Fruit fly (Drosophila melanogaster): ENCODE data around the gene MICU1.
A peak's percentile ranks its signal among the peaks of the same experiment; 100 is the strongest.

MICU1 gene

dm6 chr2L:7158798-7159197 lies 23.2 kb upstream of the MICU1 start (continued):
- TF ChIP-seq HHEX (GFP tag; optimal IDR thresholded peaks at IDR 0.05), result peak; percentile 2
- TF ChIP-seq dm (GFP tag; optimal IDR thresholded peaks at IDR 0.05), result no peak
- no peak for TF ChIP-seq CG15514 (GFP tag; optimal IDR thresholded peaks at IDR 0.05)
- no peak for TF ChIP-seq BtbVII (GFP tag; optimal IDR thresholded peaks at IDR 0.05)
- TF ChIP-seq Deaf1 (tag; optimal IDR thresholded peaks at IDR 0.05), result no peak
- peak; percentile 14 for TF ChIP-seq jumu (GFP tag; optimal IDR thresholded peaks at IDR 0.05)
- no peak for TF ChIP-seq CG10321 (GFP tag; IDR thresholded peaks at IDR 0.05)
- TF ChIP-seq CG9727 (GFP tag; optimal IDR thresholded peaks at IDR 0.05), result peak; percentile 2
- TF ChIP-seq pnt (GFP tag; optimal IDR thresholded peaks at IDR 0.05), result peak; percentile 12
- TF ChIP-seq CG42726 (GFP tag; IDR thresholded peaks at IDR 0.05; ENCODE audit: partially characterized antibody), result no peak
- 0 out of 2 replicates have a peak, but pooled peaks have one; percentile 25 for TF ChIP-seq CG5953 (GFP tag; IDR thresholded peaks at IDR 0.05)
- TF ChIP-seq CG11247 (GFP tag; IDR thresholded peaks at IDR 0.05), result no peak
- TF ChIP-seq Opbp (GFP tag; IDR thresholded peaks at IDR 0.05; ENCODE audit: partially characterized antibody), result no peak
- TF ChIP-seq dmrt99B (tag; optimal IDR thresholded peaks at IDR 0.05), result peak; percentile 3
- TF ChIP-seq Trl (optimal IDR thresholded peaks at IDR 0.05), result no peak
- TF ChIP-seq Trl (GFP tag; optimal IDR thresholded peaks at IDR 0.05), result peak; percentile 74
- peak; percentile 2 for TF ChIP-seq Fer3 (tag; optimal IDR thresholded peaks at IDR 0.05)
- TF ChIP-seq Dip3 (GFP tag; optimal IDR thresholded peaks at IDR 0.05), result no peak
- TF ChIP-seq Side (GFP tag; optimal IDR thresholded peaks at IDR 0.05), result peak; percentile 10
- peak in 1 of 2 experiments; percentile 34 for TF ChIP-seq Pdp1 (GFP tag; optimal IDR thresholded peaks at IDR 0.05)
- TF ChIP-seq sug (tag; optimal IDR thresholded peaks at IDR 0.05), result peak; percentile 21
- TF ChIP-seq Lpt (GFP tag; optimal IDR thresholded peaks at IDR 0.05), result no peak
- TF ChIP-seq en (GFP tag; optimal IDR thresholded peaks at IDR 0.05), result peak; percentile 43
- no peak for TF ChIP-seq CG6654 (GFP tag; optimal IDR thresholded peaks at IDR 0.05)
- TF ChIP-seq lola (GFP tag; optimal IDR thresholded peaks at IDR 0.05), result peak in 1 of 3 experiments; percentile 39
- TF ChIP-seq odd (GFP tag; optimal IDR thresholded peaks at IDR 0.05), result peak; percentile 4
- peak; percentile 17; the same call in 1 of the 2 replicates for TF ChIP-seq HLH3B (GFP tag; IDR thresholded peaks at IDR 0.05)
- no peak for TF ChIP-seq z (GFP tag; IDR thresholded peaks at IDR 0.05)
- peak; percentile 37 for TF ChIP-seq tap (tag; optimal IDR thresholded peaks at IDR 0.05)
- peak; percentile 33 for TF ChIP-seq wek (GFP tag; optimal IDR thresholded peaks at IDR 0.05)
- no peak for TF ChIP-seq Hand (GFP tag; optimal IDR thresholded peaks at IDR 0.05)
- peak; percentile 48 for TF ChIP-seq ac (GFP tag; optimal IDR thresholded peaks at IDR 0.05)
- peak; percentile 52 for TF ChIP-seq CG7745 (tag; optimal IDR thresholded peaks at IDR 0.05)

DNA sequence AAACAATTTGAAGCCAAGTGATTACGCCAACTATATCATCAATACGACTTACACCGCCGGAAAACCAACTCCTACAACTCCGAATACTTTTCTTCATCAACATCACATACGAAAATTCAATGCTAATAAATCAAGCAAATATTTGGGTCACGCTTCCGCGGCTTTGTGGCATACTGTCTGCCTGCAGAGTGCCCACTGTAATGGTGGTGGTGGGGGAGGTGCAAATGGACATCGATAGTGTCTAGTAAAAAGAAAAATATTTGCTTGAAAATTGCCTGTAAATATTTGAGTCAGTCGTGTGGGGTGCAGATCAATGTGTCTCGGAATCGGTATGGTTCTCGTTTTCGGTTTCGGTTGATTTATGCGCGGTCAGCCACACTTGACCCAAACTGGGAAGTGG lies 16.2 kb upstream of the MICU1 start:
- TF ChIP-seq CG5180 (GFP tag; optimal IDR thresholded peaks at IDR 0.05), result peak; percentile 7
- peak; percentile 26 for TF ChIP-seq MTF-1 (GFP tag; optimal IDR thresholded peaks at IDR 0.05; ENCODE audit: borderline replicate concordance)
- TF ChIP-seq CG17802 (tag; optimal IDR thresholded peaks at IDR 0.05), result no peak
- TF ChIP-seq Hr78 (GFP tag; optimal IDR thresholded peaks at IDR 0.05), result peak in 1 of 2 experiments; percentile 45
- TF ChIP-seq gem (tag; optimal IDR thresholded peaks at IDR 0.05), result peak; percentile 25
- peak; percentile 2 for TF ChIP-seq CG4707 (GFP tag; optimal IDR thresholded peaks at IDR 0.05)
- TF ChIP-seq CG7556 (GFP tag; optimal IDR thresholded peaks at IDR 0.05), result no peak
- no peak for TF ChIP-seq chif (GFP tag; optimal IDR thresholded peaks at IDR 0.05)
- TF ChIP-seq Xrp1 (GFP tag; IDR thresholded peaks at IDR 0.05), result peak; percentile 23; the same call in 1 of the 2 replicates
- no peak for TF ChIP-seq bab2 (GFP tag; optimal IDR thresholded peaks at IDR 0.05)
- peak; percentile 22 for TF ChIP-seq CG2678 (tag; optimal IDR thresholded peaks at IDR 0.05)
- no peak for TF ChIP-seq jigr1 (GFP tag; IDR thresholded peaks at IDR 0.05)
- TF ChIP-seq CG4617 (GFP tag; optimal IDR thresholded peaks at IDR 0.05; ENCODE audit: borderline replicate concordance), result no peak
- TF ChIP-seq bsh (GFP tag; optimal IDR thresholded peaks at IDR 0.05), result peak in 1 of 2 experiments; percentile 37
- TF ChIP-seq Max (GFP tag; optimal IDR thresholded peaks at IDR 0.05), result no peak
- TF ChIP-seq onecut (GFP tag; IDR thresholded peaks at IDR 0.05), result 0 out of 2 replicates have a peak, but pooled peaks have one; percentile 9
- peak; percentile 60 for TF ChIP-seq grau (tag; optimal IDR thresholded peaks at IDR 0.05)
- TF ChIP-seq HLH3B (GFP tag; IDR thresholded peaks at IDR 0.05), result 0 out of 2 replicates have a peak, but pooled peaks have one; percentile 21
- TF ChIP-seq CG17912 (GFP tag; optimal IDR thresholded peaks at IDR 0.05), result no peak
